Fruit fly (Drosophila melanogaster) whole organism, embryonic: ENCODE results near the gene CG13369.

Source experiments
- Antp ChIP-seq: fragments of 200-800 bp; sonication (Bioruptor generic); optimal IDR thresholded peaks from 3 replicates; lab custom pipeline; 2016; ENCODE audit warnings: missing biosample characterization, missing genetic modification characterization
- Bgb ChIP-seq: fragments of 200-800 bp; sonication (Bioruptor generic); IDR thresholded peaks from 2 replicates; pipeline ENCODE4 v1.3.6; 2022; ENCODE audit warnings: missing biosample characterization, missing genetic modification characterization; ENCODE audit not compliant: partially characterized antibody
- CG11398 ChIP-seq: fragments of 200-800 bp; sonication (Bioruptor generic); optimal IDR thresholded peaks from 2 replicates; lab custom pipeline; 2016; ENCODE audit warnings: missing biosample characterization, missing genetic modification characterization
- CG12942 ChIP-seq: fragments of 200-800 bp; sonication (Bioruptor generic); optimal IDR thresholded peaks from 3 replicates; lab custom pipeline; 2016; ENCODE audit warnings: missing biosample characterization, missing genetic modification characterization
- CG14667 ChIP-seq: fragments of 200-800 bp; sonication (Bioruptor generic); IDR thresholded peaks from 2 replicates; pipeline ENCODE4 v1.3.6; 2022; ENCODE audit warnings: missing biosample characterization, missing genetic modification characterization
- CG15011 ChIP-seq: fragments of 200-800 bp; sonication (Bioruptor generic); optimal IDR thresholded peaks from 3 replicates; lab custom pipeline; 2018; ENCODE audit warnings: missing biosample characterization, mild to moderate bottlenecking, missing genetic modification characterization
- CG16813 ChIP-seq: fragments of 200-800 bp; sonication (Bioruptor generic); IDR thresholded peaks from 3 replicates; pipeline ENCODE4 v1.3.6; 2022; ENCODE audit warnings: missing biosample characterization, missing genetic modification characterization; ENCODE audit not compliant: partially characterized antibody
- CG17186 ChIP-seq: fragments of 200-800 bp; sonication (Bioruptor generic); optimal IDR thresholded peaks from 3 replicates; lab custom pipeline; 2017; ENCODE audit warnings: missing biosample characterization, missing genetic modification reagents, missing genetic modification characterization
- CG18262 ChIP-seq: fragments of 200-800 bp; optimal IDR thresholded peaks from 3 replicates; lab custom pipeline; 2019; ENCODE audit warnings: missing biosample characterization, mild to moderate bottlenecking, missing genetic modification characterization, moderate library complexity
- CG1832 ChIP-seq: fragments of 200-800 bp; sonication (Bioruptor generic); optimal IDR thresholded peaks from 2 replicates; lab custom pipeline; 2017; ENCODE audit warnings: missing biosample characterization, mild to moderate bottlenecking, missing genetic modification characterization, inconsistent platforms
- CG2129 ChIP-seq: fragments of 200-800 bp; sonication (Bioruptor generic); IDR thresholded peaks from 2 replicates; pipeline ENCODE4 v1.3.6; 2022; ENCODE audit warnings: missing biosample characterization, missing genetic modification characterization; ENCODE audit not compliant: partially characterized antibody
- CG2202 ChIP-seq: fragments of 200-800 bp; sonication (Bioruptor generic); optimal IDR thresholded peaks from 2 replicates; lab custom pipeline; 2018; ENCODE audit warnings: missing biosample characterization, mild to moderate bottlenecking, missing genetic modification characterization
- CG2678 ChIP-seq: fragments of 200-800 bp; sonication (Bioruptor generic); optimal IDR thresholded peaks from 3 replicates; lab custom pipeline; 2019; ENCODE audit warnings: missing biosample characterization, mild to moderate bottlenecking, missing genetic modification characterization, moderate library complexity
- CG2875 ChIP-seq: fragments of 200-800 bp; sonication (Bioruptor generic); optimal IDR thresholded peaks from 2 replicates; lab custom pipeline; 2017; ENCODE audit warnings: missing biosample characterization, mild to moderate bottlenecking, missing genetic modification characterization, missing genetic modification reagents
- CG33213 ChIP-seq: fragments of 200-800 bp; sonication (Bioruptor generic); optimal IDR thresholded peaks from 3 replicates; lab custom pipeline; 2016; ENCODE audit warnings: missing biosample characterization, missing genetic modification characterization
- CG4820 ChIP-seq: fragments of 200-800 bp; sonication (Bioruptor generic); optimal IDR thresholded peaks from 3 replicates; lab custom pipeline; 2016; ENCODE audit warnings: missing biosample characterization, missing genetic modification characterization
- CG6791 ChIP-seq: fragments of 200-800 bp; sonication (Bioruptor generic); IDR thresholded peaks from 3 replicates; pipeline ENCODE4 v1.3.6; 2022; ENCODE audit warnings: missing biosample characterization, missing genetic modification characterization; ENCODE audit not compliant: partially characterized antibody
- CG8359 ChIP-seq: fragments of 200-800 bp; sonication (Bioruptor generic); optimal IDR thresholded peaks from 2 replicates; lab custom pipeline; 2017; ENCODE audit warnings: missing biosample characterization, mild to moderate bottlenecking, missing genetic modification characterization, borderline replicate concordance
- CG8478 ChIP-seq: fragments of >200 bp; optimal IDR thresholded peaks from 2 replicates; lab custom pipeline; 2018
- CG8924 ChIP-seq: fragments of 200-800 bp; optimal IDR thresholded peaks from 3 replicates; lab custom pipeline; 2019; ENCODE audit warnings: missing biosample characterization, mild to moderate bottlenecking, missing genetic modification characterization, moderate library complexity
- CoRest ChIP-seq: fragments of 200-800 bp; sonication (Bioruptor generic); optimal IDR thresholded peaks from 3 replicates; lab custom pipeline; 2018; ENCODE audit warnings: missing biosample characterization, mild to moderate bottlenecking, missing genetic modification characterization, moderate library complexity
- D19A ChIP-seq: fragments of 200-800 bp; optimal IDR thresholded peaks from 3 replicates; lab custom pipeline; 2019; ENCODE audit warnings: missing biosample characterization, mild to moderate bottlenecking, missing genetic modification characterization, moderate library complexity
- Deaf1 ChIP-seq: fragments of 200-800 bp; optimal IDR thresholded peaks from 3 replicates; lab custom pipeline; 2019; ENCODE audit warnings: missing biosample characterization, mild to moderate bottlenecking, missing genetic modification characterization, moderate library complexity
- Dref ChIP-seq: fragments of 200-800 bp; sonication (Bioruptor generic); IDR thresholded peaks from 2 replicates; pipeline ENCODE4 v1.3.6; 2022; ENCODE audit warnings: missing biosample characterization, missing genetic modification characterization
- Ets65A ChIP-seq: fragments of 200-800 bp; sonication (Bioruptor generic); peaks from one replicate; lab custom pipeline; 2016; ENCODE audit warnings: missing biosample characterization, missing genetic modification characterization
- GATAe ChIP-seq: fragments of 200-800 bp; sonication (Bioruptor generic); conservative IDR thresholded peaks from 2 replicates; pipeline ENCODE4 v1.3.6; 2022; ENCODE audit warnings: missing biosample characterization, missing genetic modification characterization
- Hr3 ChIP-seq: fragments of 200-800 bp; sonication (Bioruptor generic); optimal IDR thresholded peaks from 3 replicates; lab custom pipeline; 2016; ENCODE audit warnings: missing biosample characterization, missing genetic modification characterization
- Hsf ChIP-seq: fragments of 200-800 bp; sonication (Bioruptor generic); optimal IDR thresholded peaks from 3 replicates; lab custom pipeline; 2016; ENCODE audit warnings: missing biosample characterization, missing genetic modification characterization
- Mad ChIP-seq: fragments of 200-800 bp; sonication (Bioruptor generic); optimal IDR thresholded peaks from 2 replicates; lab custom pipeline; 2016; ENCODE audit warnings: missing biosample characterization, missing genetic modification characterization
- NC2α ChIP-seq: fragments of 200-800 bp; sonication (Bioruptor generic); optimal IDR thresholded peaks from 2 replicates; lab custom pipeline; 2016; ENCODE audit warnings: missing biosample characterization, missing genetic modification characterization
- NFAT ChIP-seq: fragments of 200-800 bp; sonication (Bioruptor generic); IDR thresholded peaks from 2 replicates; pipeline ENCODE4 v1.3.6; 2022; ENCODE audit warnings: missing biosample characterization, missing genetic modification characterization
- Ptx1 ChIP-seq: fragments of 200-800 bp; sonication (Bioruptor generic); IDR thresholded peaks from 2 replicates; pipeline ENCODE4 v1.3.6; 2022; ENCODE audit warnings: missing biosample characterization, missing genetic modification characterization
- Sin3A ChIP-seq: fragments of >200 bp; optimal IDR thresholded peaks from 2 replicates; lab custom pipeline; 2018
- Tbp ChIP-seq: fragments of >200 bp; optimal IDR thresholded peaks from 2 replicates; lab custom pipeline; 2018; ENCODE audit warnings: missing biosample characterization, missing genetic modification characterization
- Trl ChIP-seq, 3 experiments: fragments of >200 bp in 2 of 3; fragments of 200-800 bp in 1 of 3; sonication (Bioruptor generic) in 1 of 3; optimal IDR thresholded peaks; 2 replicates in 1 of 3; 3 replicates in 2 of 3; lab custom pipeline; 2016 to 2017; ENCODE audit warnings: missing biosample characterization in 1 of 3, missing genetic modification characterization in 1 of 3
- ac ChIP-seq: fragments of 200-800 bp; sonication (Bioruptor generic); optimal IDR thresholded peaks from 3 replicates; lab custom pipeline; 2017; ENCODE audit warnings: missing biosample characterization, mild to moderate bottlenecking, missing genetic modification characterization
- az2 ChIP-seq: fragments of 200-800 bp; sonication (Bioruptor generic); optimal IDR thresholded peaks from 3 replicates; lab custom pipeline; 2016; ENCODE audit warnings: missing biosample characterization, missing genetic modification characterization
- bowl ChIP-seq: fragments of 200-800 bp; sonication (Bioruptor generic); IDR thresholded peaks from 2 replicates; pipeline ENCODE4 v1.3.6; 2022; ENCODE audit warnings: missing biosample characterization, missing genetic modification characterization
- cato ChIP-seq: fragments of 200-800 bp; sonication (Bioruptor generic); optimal IDR thresholded peaks from 2 replicates; lab custom pipeline; 2016; ENCODE audit warnings: missing biosample characterization, missing genetic modification characterization, borderline replicate concordance
- cg ChIP-seq: fragments of 200-800 bp; sonication (Bioruptor generic); optimal IDR thresholded peaks from 3 replicates; lab custom pipeline; 2019; ENCODE audit warnings: missing biosample characterization, mild to moderate bottlenecking, missing genetic modification characterization, moderate library complexity
- ci ChIP-seq: fragments of 200-800 bp; sonication (Bioruptor generic); IDR thresholded peaks from 3 replicates; pipeline ENCODE4 v1.3.6; 2022; ENCODE audit warnings: missing biosample characterization, missing genetic modification characterization
- disco-r ChIP-seq: fragments of 200-800 bp; sonication (Bioruptor generic); optimal IDR thresholded peaks from 2 replicates; lab custom pipeline; 2016; ENCODE audit warnings: missing biosample characterization, missing genetic modification characterization
- en ChIP-seq: fragments of 200-800 bp; sonication (Bioruptor generic); optimal IDR thresholded peaks from 2 replicates; lab custom pipeline; 2016; ENCODE audit warnings: missing biosample characterization, missing genetic modification characterization
- gcm2 ChIP-seq: fragments of 200-800 bp; sonication (Bioruptor generic); optimal IDR thresholded peaks from 2 replicates; lab custom pipeline; 2016; ENCODE audit warnings: missing biosample characterization, missing genetic modification characterization
- hbn ChIP-seq: fragments of 200-800 bp; sonication (Bioruptor generic); IDR thresholded peaks from 2 replicates; pipeline ENCODE4 v1.3.6; 2022; ENCODE audit warnings: missing biosample characterization, missing genetic modification characterization; ENCODE audit not compliant: partially characterized antibody
- ken ChIP-seq: fragments of 200-800 bp; sonication (Bioruptor generic); IDR thresholded peaks from 3 replicates; pipeline ENCODE4 v1.3.6; 2022; ENCODE audit warnings: missing biosample characterization, missing genetic modification characterization
- klu ChIP-seq: fragments of 200-800 bp; sonication (Bioruptor generic); IDR thresholded peaks from 2 replicates; pipeline ENCODE4 v1.3.6; 2022; ENCODE audit warnings: missing biosample characterization, missing genetic modification characterization
- shn ChIP-seq: fragments of 200-800 bp; sonication (Bioruptor generic); optimal IDR thresholded peaks from 3 replicates; lab custom pipeline; 2016; ENCODE audit warnings: missing biosample characterization, missing genetic modification characterization
- so ChIP-seq: fragments of 200-800 bp; sonication (Bioruptor generic); IDR thresholded peaks from 3 replicates; pipeline ENCODE4 v1.3.6; 2022; ENCODE audit warnings: missing biosample characterization, missing genetic modification characterization
- sqz ChIP-seq: fragments of 200-800 bp; sonication (Bioruptor generic); optimal IDR thresholded peaks from 3 replicates; lab custom pipeline; 2018; ENCODE audit warnings: missing biosample characterization, mild to moderate bottlenecking, missing genetic modification characterization
- tx ChIP-seq: fragments of 200-800 bp; sonication (Bioruptor generic); optimal IDR thresholded peaks from 2 replicates; lab custom pipeline; 2016; ENCODE audit warnings: missing biosample characterization, missing genetic modification characterization
- zen2 ChIP-seq: fragments of 200-800 bp; sonication (Bioruptor generic); IDR thresholded peaks from 3 replicates; pipeline ENCODE4 v1.3.6; 2022; ENCODE audit warnings: missing biosample characterization, missing genetic modification characterization; ENCODE audit not compliant: partially characterized antibody

CG13369 gene

DNA sequence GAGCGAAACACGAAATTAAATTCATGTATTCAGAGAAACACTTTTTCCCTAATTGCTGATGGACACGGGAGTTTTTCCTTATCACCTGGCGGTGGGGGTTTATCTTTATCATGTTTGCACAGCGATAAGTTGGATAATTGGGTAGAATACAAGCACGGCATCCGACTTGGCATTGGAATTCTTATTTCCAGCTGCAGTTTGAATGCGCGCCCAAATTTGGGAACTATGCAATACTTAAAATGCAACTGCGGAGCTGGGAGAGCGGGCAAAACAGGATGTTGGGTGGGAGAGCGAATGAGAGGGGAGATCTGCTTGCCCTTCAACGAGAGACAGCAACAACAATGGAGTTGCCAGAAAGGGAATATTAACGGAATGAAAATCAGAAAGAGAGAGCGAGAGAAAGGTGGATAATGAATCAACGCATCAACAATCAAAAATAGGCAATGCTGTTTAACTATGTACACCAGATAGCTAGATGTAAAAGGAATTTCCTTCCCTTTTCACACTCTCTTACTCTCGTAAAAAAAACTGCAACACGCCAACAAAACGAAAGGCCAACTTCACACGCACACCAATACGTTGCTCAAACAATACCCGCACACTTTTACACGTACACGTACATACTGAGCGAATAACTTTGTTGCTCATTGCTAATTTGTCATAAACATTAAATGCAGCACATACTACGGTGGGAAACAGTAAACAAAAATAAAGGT, 6.3 kb upstream of the CG13369 start (continued):
- TF ChIP-seq Bgb (GFP tag; lab: Robert Waterston, UW) (no peak), Deaf1 (no peak), ac (GFP tag; lab: Kevin White, UChicago) (no peak), CG2875 (GFP tag; lab: Kevin White, UChicago) (no peak), CG2678 (tag; lab: Kevin White, UChicago) (no peak), CG16813 (GFP tag; lab: Robert Waterston, UW) (no peak), CG4820 (no peak), cg (GFP tag; lab: Kevin White, UChicago) (peak; percentile 87), Antp (no peak), CG1832 (GFP tag; lab: Kevin White, UChicago) (peak; percentile 73), Ptx1 (GFP tag; lab: Robert Waterston, UW) (no peak), cato (GFP tag; lab: Kevin White, UChicago) (no peak), CG33213 (GFP tag; lab: Kevin White, UChicago) (no peak), sqz (GFP tag; lab: Kevin White, UChicago) (no peak), az2 (GFP tag; lab: Kevin White, UChicago) (no peak), en (GFP tag; lab: Kevin White, UChicago) (no peak), D19A (no peak), Trl (optimal IDR thresholded peaks at IDR 0.05; lab: Kevin White, UChicago) (peak; percentile 7 to 53), Trl (GFP tag; optimal IDR thresholded peaks at IDR 0.05; lab: Kevin White, UChicago) (no peak), Hr3 (GFP tag; lab: Kevin White, UChicago) (no peak), Hsf (GFP tag; lab: Kevin White, UChicago) (no peak), NC2α (GFP tag; lab: Kevin White, UChicago) (no peak), CG18262 (no peak), NFAT (GFP tag; lab: Robert Waterston, UW) (no peak), ci (GFP tag; lab: Robert Waterston, UW) (0 out of 3 replicates have a peak, but pooled peaks have one; percentile 14), CG8924 (tag; lab: Kevin White, UChicago) (peak; percentile 44), CG2129 (GFP tag; lab: Robert Waterston, UW) (no peak), CG6791 (no peak), Ets65A (GFP tag; lab: Kevin White, UChicago) (peak; percentile 68), Tbp (no peak), klu (GFP tag; lab: Robert Waterston, UW) (no peak), Sin3A (lab: Kevin White, UChicago) (no peak), Dref (GFP tag; lab: Robert Waterston, UW) (no peak), CG8478 (lab: Kevin White, UChicago) (peak; percentile 78), CG12942 (GFP tag; lab: Kevin White, UChicago) (no peak), gcm2 (GFP tag; lab: Kevin White, UChicago) (no peak), CG11398 (GFP tag; lab: Kevin White, UChicago) (no peak), Mad (no peak), disco-r (GFP tag; lab: Kevin White, UChicago) (no peak)

DNA sequence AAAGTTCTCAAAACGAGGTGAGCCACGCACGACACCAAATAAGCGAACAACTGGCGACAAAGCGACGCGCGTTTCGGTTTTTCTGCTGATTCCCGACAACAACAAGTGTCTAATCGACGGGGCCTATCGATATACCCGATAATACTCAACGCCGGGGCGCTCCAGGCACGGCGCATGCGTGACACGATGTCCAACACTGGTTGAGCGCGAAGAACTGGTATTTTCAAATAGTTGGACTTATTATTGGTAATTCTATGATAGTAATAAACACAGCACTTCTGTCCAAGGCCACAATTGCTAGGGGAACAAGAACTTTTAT, 5.8 kb upstream of the CG13369 start:
- no peak for TF ChIP-seq CG8359 (GFP tag; lab: Kevin White, UChicago)
- TF ChIP-seq CG2202 (tag; lab: Kevin White, UChicago), result no peak
- peak; percentile 93 for TF ChIP-seq CG17186 (GFP tag; lab: Kevin White, UChicago)
- TF ChIP-seq so, result no peak
- peak; percentile 83 for TF ChIP-seq CG6791
- TF ChIP-seq zen2 (GFP tag; lab: Robert Waterston, UW), result peak; percentile 71; the same call in 2 of the 3 replicates
- TF ChIP-seq hbn (GFP tag; lab: Robert Waterston, UW), result peak; percentile 76
- TF ChIP-seq CG14667 (GFP tag; lab: Robert Waterston, UW), result no peak
- 0 out of 3 replicates have a peak, but pooled peaks have one; percentile 16 for TF ChIP-seq ken (GFP tag; lab: Robert Waterston, UW)
- no peak for TF ChIP-seq bowl (GFP tag; lab: Robert Waterston, UW)
- no peak for TF ChIP-seq tx
- TF ChIP-seq CG15011 (GFP tag; lab: Kevin White, UChicago), result no peak
- TF ChIP-seq GATAe, result no peak
- peak; percentile 24 for TF ChIP-seq shn (GFP tag; lab: Kevin White, UChicago)
- TF ChIP-seq CoRest (tag; lab: Kevin White, UChicago), result no peak
